Fruit fly (Drosophila melanogaster) whole organism, wandering third instar larva: ENCODE data around the gene CG31274.

Experiments
- Abd-B ChIP-seq: fragments of >200 bp; optimal IDR thresholded peaks from 2 replicates; lab custom pipeline; 2017; ENCODE audit warnings: missing biosample characterization, missing genetic modification characterization
- CG32264 ChIP-seq: fragments of 200-800 bp; sonication (Bioruptor generic); optimal IDR thresholded peaks from 2 replicates; lab custom pipeline; 2016; ENCODE audit warnings: missing biosample characterization, missing genetic modification characterization
- CrebA ChIP-seq: fragments of 200-800 bp; sonication (Bioruptor generic); optimal IDR thresholded peaks from 2 replicates; lab custom pipeline; 2016; ENCODE audit warnings: missing biosample characterization, mild to moderate bottlenecking, missing genetic modification characterization, borderline replicate concordance
- Hr78 ChIP-seq: fragments of >200 bp; optimal IDR thresholded peaks from 2 replicates; lab custom pipeline; 2017; ENCODE audit warnings: missing biosample characterization, missing genetic modification characterization
- dmrt93B ChIP-seq: fragments of 200-800 bp; sonication (Bioruptor generic); optimal IDR thresholded peaks from 2 replicates; lab custom pipeline; 2018; ENCODE audit warnings: missing biosample characterization, mild to moderate bottlenecking, missing genetic modification characterization
- tai ChIP-seq: sonication (Bioruptor generic); optimal IDR thresholded peaks from 2 replicates; lab custom pipeline; 2016; ENCODE audit warnings: missing biosample characterization, missing genetic modification characterization

DNA sequence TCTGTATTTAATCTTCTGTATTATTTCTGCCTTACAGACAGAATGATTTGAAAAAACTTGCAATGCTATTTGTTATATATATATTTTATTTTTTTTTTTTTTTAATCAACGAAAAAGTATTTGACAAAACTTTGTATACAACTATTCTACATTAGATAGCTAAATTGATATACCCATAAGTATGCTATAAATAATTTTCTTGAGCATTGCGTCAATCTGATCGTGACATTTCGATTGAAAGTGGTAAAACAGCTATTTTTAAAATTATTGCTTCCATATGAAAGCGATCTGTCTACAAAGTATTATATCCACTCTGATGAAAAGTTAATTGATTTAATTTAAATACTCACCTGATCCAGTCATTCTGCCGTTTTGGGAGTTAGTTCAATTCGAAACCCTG is 8.6 kb upstream of the CG31274 start:
- no peak for TF ChIP-seq tai
- TF ChIP-seq CrebA (GFP tag; lab: Kevin White, UChicago): no peak
- TF ChIP-seq Abd-B (GFP tag; lab: Kevin White, UChicago): no peak
- TF ChIP-seq dmrt93B (GFP tag; lab: Kevin White, UChicago): no peak
- TF ChIP-seq Hr78 (GFP tag; lab: Kevin White, UChicago): no peak
- TF ChIP-seq CG32264 (GFP tag; lab: Kevin White, UChicago): no peak
